Worm (Caenorhabditis elegans) whole organism, L3 larva: Measurements from ENCODE around the gene scl-10.
A peak's percentile ranks its signal among the peaks of the same experiment; 100 is the strongest.

Experiments
- R02D3.7 ChIP-seq: fragments of 150-350 bp; optimal IDR thresholded peaks from 2 replicates; lab custom pipeline; 2014; ENCODE audit warnings: missing biosample characterization, missing genetic modification characterization
- aly-2 ChIP-seq: fragments of 150-350 bp; optimal IDR thresholded peaks from 2 replicates; lab custom pipeline; 2014; ENCODE audit warnings: missing biosample characterization, missing genetic modification characterization
- ama-1 ChIP-seq: fragments of 150-350 bp; optimal IDR thresholded peaks from 2 replicates; lab custom pipeline; 2018
- daf-12 ChIP-seq: fragments of 150-350 bp; optimal IDR thresholded peaks from 2 replicates; lab custom pipeline; 2014; ENCODE audit warnings: missing biosample characterization, missing genetic modification reagents, missing genetic modification characterization
- egl-27 ChIP-seq: sonication (generic microtip); optimal IDR thresholded peaks from 4 replicates; lab custom pipeline; 2017; ENCODE audit warnings: missing biosample characterization, missing genetic modification reagents, missing genetic modification characterization
- egl-5 ChIP-seq: fragments of 150-350 bp; optimal IDR thresholded peaks from 2 replicates; lab custom pipeline; 2017; ENCODE audit warnings: missing biosample characterization, missing genetic modification reagents, missing genetic modification characterization, inconsistent platforms
- elt-1 ChIP-seq: fragments of 150-350 bp; optimal IDR thresholded peaks from 2 replicates; lab custom pipeline; 2014; ENCODE audit warnings: missing biosample characterization, missing genetic modification characterization
- elt-2 ChIP-seq: sonication (generic microtip); optimal IDR thresholded peaks from 2 replicates; lab custom pipeline; 2016; ENCODE audit warnings: missing genetic modification reagents, mild to moderate bottlenecking, missing genetic modification characterization, missing compliant biosample characterization
- eor-1 ChIP-seq, 2 experiments: fragments of 150-350 bp; optimal IDR thresholded peaks; 2 replicates each; lab custom pipeline; 2014 to 2018; ENCODE audit warnings: missing biosample characterization in 2 of 2, missing genetic modification characterization in 2 of 2
- fkh-10 ChIP-seq: sonication (generic microtip); optimal IDR thresholded peaks from 2 replicates; lab custom pipeline; 2017; ENCODE audit warnings: missing biosample characterization, missing genetic modification reagents, missing genetic modification characterization
- fkh-2 ChIP-seq: fragments of 150-350 bp; optimal IDR thresholded peaks from 2 replicates; lab custom pipeline; 2014; ENCODE audit warnings: missing biosample characterization, missing genetic modification reagents, missing genetic modification characterization
- fos-1 ChIP-seq: fragments of 150-350 bp; optimal IDR thresholded peaks from 2 replicates; lab custom pipeline; 2014; ENCODE audit warnings: missing biosample characterization, missing genetic modification characterization
- jun-1 ChIP-seq: fragments of 150-350 bp; optimal IDR thresholded peaks from 2 replicates; lab custom pipeline; 2014; ENCODE audit warnings: missing biosample characterization, missing genetic modification reagents, missing genetic modification characterization
- lin-15B ChIP-seq: fragments of 150-350 bp; optimal IDR thresholded peaks from 2 replicates; lab custom pipeline; 2014; ENCODE audit warnings: missing biosample characterization, missing genetic modification characterization
- lin-39 ChIP-seq: fragments of 150-350 bp; optimal IDR thresholded peaks from 2 replicates; lab custom pipeline; 2018; ENCODE audit warnings: missing biosample characterization, missing genetic modification reagents, missing genetic modification characterization
- mdl-1 ChIP-seq: fragments of 150-350 bp; optimal IDR thresholded peaks from 2 replicates; lab custom pipeline; 2014; ENCODE audit warnings: missing biosample characterization, missing genetic modification characterization
- mml-1 ChIP-seq: fragments of 150-350 bp; sonication (generic microtip); optimal IDR thresholded peaks from 3 replicates; lab custom pipeline; 2014; ENCODE audit warnings: missing biosample characterization, missing genetic modification characterization
- nhr-11 ChIP-seq: fragments of 150-350 bp; optimal IDR thresholded peaks from 2 replicates; lab custom pipeline; 2014; ENCODE audit warnings: missing biosample characterization, missing genetic modification characterization
- nhr-12 ChIP-seq: fragments of 150-350 bp; optimal IDR thresholded peaks from 2 replicates; lab custom pipeline; 2014; ENCODE audit warnings: missing biosample characterization, missing genetic modification characterization
- nhr-23 ChIP-seq: fragments of 150-350 bp; optimal IDR thresholded peaks from 2 replicates; lab custom pipeline; 2014; ENCODE audit warnings: missing biosample characterization, missing genetic modification reagents, missing genetic modification characterization
- nhr-237 ChIP-seq: fragments of 150-350 bp; optimal IDR thresholded peaks from 2 replicates; lab custom pipeline; 2014; ENCODE audit warnings: missing biosample characterization, missing genetic modification characterization
- nhr-25 ChIP-seq: sonication (generic microtip); optimal IDR thresholded peaks from 2 replicates; lab custom pipeline; 2017; ENCODE audit warnings: missing biosample characterization, missing genetic modification characterization
- nhr-28 ChIP-seq: fragments of 150-350 bp; optimal IDR thresholded peaks from 2 replicates; lab custom pipeline; 2014; ENCODE audit warnings: missing biosample characterization, missing genetic modification characterization
- nhr-76 ChIP-seq: fragments of 150-350 bp; sonication (generic microtip); optimal IDR thresholded peaks from 5 replicates; lab custom pipeline; 2014; ENCODE audit warnings: missing biosample characterization, missing genetic modification characterization
- pha-4 ChIP-seq: fragments of 150-350 bp; optimal IDR thresholded peaks from 2 replicates; lab custom pipeline; 2014; ENCODE audit warnings: missing biosample characterization, missing genetic modification reagents, missing genetic modification characterization
- pqm-1 ChIP-seq: fragments of 150-350 bp; optimal IDR thresholded peaks from 2 replicates; lab custom pipeline; 2017; ENCODE audit warnings: missing biosample characterization, missing genetic modification characterization, inconsistent platforms
- sea-2 ChIP-seq: fragments of 150-350 bp; sonication (generic microtip); optimal IDR thresholded peaks from 4 replicates; lab custom pipeline; 2014; ENCODE audit warnings: missing biosample characterization, missing genetic modification reagents, missing genetic modification characterization
- skn-1 ChIP-seq: fragments of 150-350 bp; optimal IDR thresholded peaks from 2 replicates; lab custom pipeline; 2014; ENCODE audit warnings: missing biosample characterization, missing genetic modification characterization
- snpc-4 ChIP-seq: fragments of 150-350 bp; optimal IDR thresholded peaks from 2 replicates; lab custom pipeline; 2014; ENCODE audit warnings: missing biosample characterization, missing genetic modification characterization
- tbx-2 ChIP-seq: sonication (generic microtip); optimal IDR thresholded peaks from 2 replicates; lab custom pipeline; 2016; ENCODE audit warnings: mild to moderate bottlenecking, missing genetic modification characterization, missing compliant biosample characterization
- unc-39 ChIP-seq: sonication (generic microtip); optimal IDR thresholded peaks from 4 replicates; lab custom pipeline; 2017; ENCODE audit warnings: missing biosample characterization, missing genetic modification characterization
- unc-62 ChIP-seq: fragments of 150-350 bp; sonication (generic microtip); optimal IDR thresholded peaks from 4 replicates; lab custom pipeline; 2014; ENCODE audit warnings: missing biosample characterization, missing genetic modification reagents, missing genetic modification characterization
- ztf-11 ChIP-seq: fragments of 150-350 bp; optimal IDR thresholded peaks from 2 replicates; lab custom pipeline; 2014; ENCODE audit warnings: missing biosample characterization, missing genetic modification characterization
- ztf-4 ChIP-seq: fragments of 150-350 bp; optimal IDR thresholded peaks from 2 replicates; lab custom pipeline; 2014; ENCODE audit warnings: missing biosample characterization, missing genetic modification characterization

scl-10 gene

DNA sequence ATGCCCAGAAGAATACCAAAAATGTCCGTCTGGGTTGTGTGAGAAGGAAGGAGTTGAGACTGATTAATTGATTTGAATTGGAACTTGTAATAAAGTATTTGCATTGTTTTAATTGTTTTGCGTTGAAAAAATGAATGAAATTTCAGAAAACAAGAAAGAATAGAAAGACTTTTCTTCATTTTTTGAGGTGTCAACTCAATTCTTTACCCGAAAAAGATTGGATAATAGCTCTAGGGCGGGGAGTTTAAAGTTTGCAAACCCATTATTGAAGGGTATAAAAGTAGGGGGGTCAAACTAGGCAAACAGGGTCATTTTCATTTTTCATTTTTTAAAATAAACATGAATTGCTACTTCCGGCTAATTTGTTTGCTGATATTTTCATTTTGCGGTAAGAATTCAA lies at the start of gene scl-10:
scl-10 (plus strand) TSS at position 301 of the 400 bp plus-strand sequence.
- TF ChIP-seq pqm-1 (tag; lab: Kevin White, UChicago), result no peak
- no peak for TF ChIP-seq egl-27 (tag; lab: Kevin White, UChicago)
- TF ChIP-seq pha-4, result no peak
- TF ChIP-seq mdl-1 (tag; lab: Kevin White, UChicago), result no peak
- no peak for TF ChIP-seq fkh-10
- TF ChIP-seq fos-1, result no peak
- TF ChIP-seq nhr-76 (tag; lab: Kevin White, UChicago), result no peak

DNA sequence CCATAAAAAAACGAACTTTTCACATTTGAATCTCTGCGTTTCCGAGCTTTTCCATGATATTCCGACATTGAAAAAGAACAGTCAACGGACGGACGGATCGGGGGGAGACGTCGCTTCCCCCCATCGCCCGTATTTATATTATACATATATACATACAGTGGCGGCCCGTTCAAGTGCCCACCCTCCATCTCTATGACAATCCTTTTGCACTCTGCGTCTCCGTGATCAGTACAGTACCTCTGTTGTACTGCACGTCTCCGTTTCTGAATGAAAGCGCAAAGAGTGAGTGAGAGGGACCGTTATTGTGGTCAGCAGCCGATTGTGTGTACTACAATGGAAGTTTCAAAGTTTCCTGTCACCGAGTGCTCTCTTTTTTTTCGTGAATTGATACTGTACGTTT lies 49.2 kb upstream of the scl-10 start:
- TF ChIP-seq nhr-237 (tag; lab: Kevin White, UChicago) (no peak), nhr-23 (tag; lab: Kevin White, UChicago) (peak; percentile 29)

DNA sequence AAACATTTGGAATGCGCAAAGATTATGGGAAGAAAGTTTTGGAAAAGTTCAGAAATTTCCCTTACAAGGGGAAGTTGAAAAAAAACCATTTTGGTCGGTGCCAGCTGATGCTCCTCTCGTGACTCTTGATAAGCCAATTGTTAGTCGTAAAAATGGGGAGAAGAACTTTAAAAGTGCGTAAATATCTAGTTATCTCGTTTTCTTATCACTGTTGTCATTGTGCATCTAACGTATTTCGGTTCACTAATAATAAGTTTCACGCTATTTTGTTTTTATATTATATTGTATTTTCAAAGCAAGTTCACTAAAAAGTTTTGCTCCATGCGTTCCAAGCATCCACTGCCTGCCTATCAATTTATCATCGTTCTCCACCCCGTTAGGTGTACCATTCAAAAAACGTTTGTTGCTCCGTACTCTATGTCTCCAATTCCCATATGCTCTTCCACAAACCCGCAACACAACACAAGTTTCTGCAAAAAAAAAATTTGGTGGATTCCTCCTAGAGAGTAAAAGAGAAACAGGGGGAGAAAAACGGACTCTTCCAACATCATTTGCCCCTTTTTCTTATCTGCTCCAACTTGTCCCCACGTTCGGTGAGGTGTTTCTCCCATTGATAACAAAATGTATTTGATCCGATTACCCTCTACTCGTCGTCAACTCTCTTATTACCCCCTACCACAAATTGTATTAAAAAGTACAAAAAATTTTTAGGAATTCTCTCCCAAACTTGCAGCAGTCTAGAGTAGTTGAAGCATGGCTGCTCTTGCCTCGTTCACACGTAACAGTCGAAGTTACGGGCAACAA lies 39.6 kb upstream of the scl-10 start, which contains the start of gene mbk-2:
mbk-2 (plus strand) TSS at position 754 of the 804 bp plus-strand sequence.
- TF ChIP-seq nhr-28 (no peak), unc-39 (tag; lab: Kevin White, UChicago) (no peak), skn-1 (no peak), sea-2 (GFP tag; lab: Kevin White, UChicago) (no peak), pha-4 (no peak), unc-62 (GFP tag; lab: Kevin White, UChicago) (no peak), pqm-1 (tag; lab: Kevin White, UChicago) (peak; percentile 66), elt-2 (tag; lab: Kevin White, UChicago) (peak; percentile 77)

DNA sequence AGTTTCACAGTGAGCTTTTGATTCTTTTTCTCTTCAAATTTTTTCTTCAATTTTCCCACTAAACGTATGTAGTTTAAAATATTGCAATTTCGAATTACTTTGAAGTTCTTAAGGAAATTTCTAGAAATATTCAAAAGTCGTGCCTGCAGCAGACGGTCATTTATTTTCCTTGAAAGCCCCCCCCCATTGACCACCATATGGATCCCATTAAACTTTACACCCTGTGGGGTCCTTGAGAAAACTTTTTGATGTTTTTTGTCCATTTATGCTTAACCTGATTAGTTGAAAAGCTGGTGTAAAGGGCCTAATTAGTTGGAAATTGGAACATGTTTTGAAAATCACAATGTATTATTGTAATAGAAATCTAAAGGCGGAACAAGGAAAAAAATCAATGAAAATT lies 38.8 kb upstream of the scl-10 start:
- no peak for TF ChIP-seq fos-1
- TF ChIP-seq ztf-11 (tag; lab: Kevin White, UChicago), result no peak
- no peak for TF ChIP-seq jun-1
- TF ChIP-seq egl-27 (tag; lab: Kevin White, UChicago), result no peak
- TF ChIP-seq ztf-4 (tag; lab: Kevin White, UChicago), result no peak
- TF ChIP-seq daf-12 (tag; lab: Kevin White, UChicago), result no peak
- no peak for TF ChIP-seq tbx-2 (tag; lab: Kevin White, UChicago)
- no peak for TF ChIP-seq nhr-12 (tag; lab: Kevin White, UChicago)
- TF ChIP-seq lin-15B, result no peak
- TF ChIP-seq nhr-76 (tag; lab: Kevin White, UChicago), result no peak
- TF ChIP-seq eor-1 (tag; optimal IDR thresholded peaks at IDR 0.05; lab: Kevin White, UChicago), result no peak
- TF ChIP-seq nhr-23 (tag; lab: Kevin White, UChicago), result no peak
- no peak for TF ChIP-seq fkh-2 (tag; lab: Kevin White, UChicago)
- TF ChIP-seq mml-1 (tag; lab: Kevin White, UChicago), result no peak

DNA sequence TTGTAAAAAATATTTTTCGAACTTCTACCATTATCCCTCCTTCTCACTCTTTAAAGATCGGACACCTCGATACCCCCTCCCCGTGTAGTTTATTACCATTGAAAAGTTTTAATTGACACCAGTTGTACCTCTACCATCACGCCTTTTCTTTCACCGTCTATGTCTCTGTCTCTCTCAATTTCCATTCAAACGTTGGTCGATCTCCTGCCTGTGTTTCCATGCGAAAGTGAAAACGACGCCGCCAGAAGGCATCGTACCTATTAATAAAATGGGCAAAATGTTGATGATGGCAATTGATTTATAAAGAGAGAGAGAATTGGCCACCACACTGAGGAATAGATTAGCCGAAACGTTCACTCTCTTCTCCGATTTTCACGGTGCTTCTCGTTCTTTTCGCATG lies 35.0 kb upstream of the scl-10 start:
- TF ChIP-seq nhr-28 (no peak), nhr-25 (tag; lab: Kevin White, UChicago) (peak; percentile 59), elt-1 (peak; percentile 52), egl-5 (tag; lab: Kevin White, UChicago) (peak; percentile 62), pha-4 (no peak)

DNA sequence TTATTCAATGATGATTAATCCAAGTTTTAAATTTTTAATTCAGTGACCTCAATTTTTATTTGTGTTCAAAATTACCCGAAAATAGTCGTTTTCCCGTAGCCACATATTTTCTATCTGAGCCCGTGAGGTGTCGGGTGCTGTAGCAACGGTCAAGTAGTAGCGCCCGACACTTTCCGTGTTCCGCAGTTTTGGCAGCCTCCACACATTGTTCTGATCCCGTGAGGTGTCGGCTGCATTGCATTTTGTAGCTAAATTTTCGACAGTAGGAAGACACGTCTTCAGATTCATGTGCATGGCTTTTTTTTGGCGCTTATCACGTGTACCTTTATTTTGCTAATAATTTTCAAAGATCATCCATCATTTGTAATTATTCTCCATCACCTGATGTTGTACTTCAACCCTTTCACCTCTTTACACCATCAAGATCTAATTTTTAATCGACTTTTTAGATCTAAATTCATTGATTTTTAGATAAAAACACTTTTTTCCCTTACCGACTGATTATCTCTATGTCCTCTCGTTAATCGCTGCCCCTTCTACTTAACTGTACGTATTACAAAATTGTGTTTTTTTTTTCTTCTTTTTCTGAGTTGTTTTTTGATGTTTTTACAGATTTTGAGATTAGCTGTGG lies 34.4 kb upstream of the scl-10 start:
- TF ChIP-seq lin-39 (tag; lab: Kevin White, UChicago) (no peak), elt-1 (peak; percentile 97), egl-5 (tag; lab: Kevin White, UChicago) (no peak), mml-1 (tag; lab: Kevin White, UChicago) (no peak), daf-12 (tag; lab: Kevin White, UChicago) (no peak), ama-1 (lab: Kevin White, UChicago) (no peak), aly-2 (tag; lab: Kevin White, UChicago) (no peak), fos-1 (no peak), nhr-237 (tag; lab: Kevin White, UChicago) (no peak), mdl-1 (tag; lab: Kevin White, UChicago) (no peak), R02D3.7 (no peak), pqm-1 (tag; lab: Kevin White, UChicago) (no peak), snpc-4 (tag; lab: Kevin White, UChicago) (peak; percentile 24), nhr-11 (tag; lab: Kevin White, UChicago) (no peak)
- TF ChIP-seq, all 47 proteins: peak for 2
